Worm (Caenorhabditis elegans) whole organism, early embryonic: Measurements from ENCODE around the gene col-69.
"Not testable (repeated sequence)": the region's sequence is repeated elsewhere in the genome, so short reads cannot be mapped to it uniquely, and the experiment has no call there.

Experiments
- B0310.2 ChIP-seq: sonication (generic microtip); optimal IDR thresholded peaks from 2 replicates; lab custom pipeline; 2016; ENCODE audit warnings: mild to moderate bottlenecking, missing genetic modification characterization, missing compliant biosample characterization
- F13C5.2 ChIP-seq: sonication (generic microtip); optimal IDR thresholded peaks from 2 replicates; lab custom pipeline; 2017; ENCODE audit warnings: mild to moderate bottlenecking, missing genetic modification characterization, inconsistent platforms, missing compliant biosample characterization
- aly-1 ChIP-seq: sonication (generic microtip); optimal IDR thresholded peaks from 2 replicates; lab custom pipeline; 2016; ENCODE audit warnings: missing genetic modification characterization, missing compliant biosample characterization
- ama-1 ChIP-seq: fragments of 150-350 bp; optimal IDR thresholded peaks from 2 replicates; lab custom pipeline; 2014
- ceh-13 ChIP-seq: fragments of 200-800 bp; sonication (Bioruptor generic); optimal IDR thresholded peaks from 2 replicates; lab custom pipeline; 2018; ENCODE audit warnings: mild to moderate bottlenecking, missing genetic modification characterization, missing compliant biosample characterization
- ceh-36 ChIP-seq: sonication (generic microtip); optimal IDR thresholded peaks from 2 replicates; lab custom pipeline; 2016; ENCODE audit warnings: missing genetic modification characterization, inconsistent platforms, missing compliant biosample characterization
- ets-7 ChIP-seq: sonication (generic microtip); optimal IDR thresholded peaks from 2 replicates; lab custom pipeline; 2016; ENCODE audit warnings: missing genotype, missing genetic modification characterization, missing compliant biosample characterization
- flt-1 ChIP-seq: fragments of 200-800 bp; sonication (Bioruptor generic); IDR thresholded peaks from 2 replicates; pipeline ENCODE4 v1.3.6; 2022; ENCODE audit warnings: missing genetic modification characterization, missing compliant biosample characterization
- hmbx-1 ChIP-seq: sonication (generic microtip); optimal IDR thresholded peaks from 2 replicates; lab custom pipeline; 2016; ENCODE audit warnings: mild to moderate bottlenecking, missing genetic modification characterization, missing compliant biosample characterization
- hmg-4 ChIP-seq: fragments of 200-800 bp; sonication (Bioruptor generic); optimal IDR thresholded peaks from 2 replicates; lab custom pipeline; 2018; ENCODE audit warnings: mild to moderate bottlenecking, missing genetic modification characterization, missing compliant biosample characterization
- hnd-1 ChIP-seq: sonication (generic microtip); optimal IDR thresholded peaks from 2 replicates; lab custom pipeline; 2016; ENCODE audit warnings: missing genetic modification characterization, missing compliant biosample characterization
- pes-1 ChIP-seq: fragments of 200-800 bp; sonication (Bioruptor generic); IDR thresholded peaks from 2 replicates; pipeline ENCODE4 v1.3.6; 2022; ENCODE audit warnings: missing genetic modification reagents, missing genetic modification characterization, missing compliant biosample characterization
- scrt-1 ChIP-seq: fragments of 200-800 bp; sonication (Bioruptor generic); IDR thresholded peaks from 2 replicates; pipeline ENCODE4 v1.3.6; 2022; ENCODE audit warnings: missing genetic modification characterization, missing compliant biosample characterization
- sea-1 ChIP-seq: fragments of 200-800 bp; sonication (Bioruptor generic); conservative IDR thresholded peaks from 2 replicates; pipeline ENCODE4 v1.3.6; 2022; ENCODE audit warnings: missing genetic modification characterization, missing compliant biosample characterization
- tbx-11 ChIP-seq: fragments of 200-800 bp; sonication (Bioruptor generic); IDR thresholded peaks from 2 replicates; pipeline ENCODE4 v1.3.6; 2022; ENCODE audit warnings: missing genetic modification characterization, missing compliant biosample characterization
- tbx-37 ChIP-seq: fragments of 200-800 bp; sonication (Bioruptor generic); conservative IDR thresholded peaks from 2 replicates; pipeline ENCODE4 v1.3.6; 2022; ENCODE audit warnings: missing genetic modification reagents, missing genetic modification characterization, missing compliant biosample characterization
- tra-4 ChIP-seq: sonication (generic microtip); optimal IDR thresholded peaks from 2 replicates; lab custom pipeline; 2017; ENCODE audit warnings: missing genetic modification characterization, missing compliant biosample characterization

The col-69 gene

ce11 chrII:319459-319858 is 13.9 kb upstream of the col-69 start, which contains the start of gene far-7:
Gene far-7, plus strand, starts transcription at chrII:319789.
- no peak for TF ChIP-seq tra-4
- TF ChIP-seq hmbx-1: no peak
- TF ChIP-seq B0310.2 (tag; lab: Kevin White, UChicago): no peak
- TF ChIP-seq ets-7: no peak
- TF ChIP-seq F13C5.2 (tag; lab: Kevin White, UChicago): no peak
- no peak for TF ChIP-seq ceh-36 (tag; lab: Kevin White, UChicago)
- TF ChIP-seq sea-1 (GFP tag; lab: Robert Waterston, UW): no peak
- TF ChIP-seq hnd-1 (tag; lab: Kevin White, UChicago): no peak
- no peak for TF ChIP-seq tbx-11 (GFP tag; lab: Robert Waterston, UW)
- TF ChIP-seq ceh-13 (GFP tag; lab: Kevin White, UChicago): no peak
- TF ChIP-seq aly-1: no peak
- TF ChIP-seq scrt-1: no peak

- TF ChIP-seq tra-4 (no peak), aly-1 (no peak), ets-7 (no peak), tbx-37 (no peak), F13C5.2 (tag; lab: Kevin White, UChicago) (no peak), hnd-1 (tag; lab: Kevin White, UChicago) (no peak), B0310.2 (tag; lab: Kevin White, UChicago) (no peak), ceh-13 (GFP tag; lab: Kevin White, UChicago) (no peak)
Observed at ce11 chrII:313540-313939, 8.0 kb upstream of the col-69 start.

ce11 chrII:312110-312509 is 6.6 kb upstream of the col-69 start, which contains the start of gene mps-2:
Gene mps-2, minus strand, starts transcription at chrII:312210.
- TF ChIP-seq ets-7; hnd-1 (tag; lab: Kevin White, UChicago); scrt-1: not testable (repeated sequence)

ce11 chrII:307154-307553 is 1.6 kb upstream of the col-69 start, which contains the start of gene K01A2.4:
Gene K01A2.4, plus strand, starts transcription at chrII:307454.
- no peak for TF ChIP-seq ceh-36 (tag; lab: Kevin White, UChicago)
- no peak for TF ChIP-seq sea-1 (GFP tag; lab: Robert Waterston, UW)
- no peak for TF ChIP-seq ceh-13 (GFP tag; lab: Kevin White, UChicago)
- TF ChIP-seq hmbx-1: no peak
- TF ChIP-seq pes-1 (GFP tag; lab: Robert Waterston, UW): no peak

- TF ChIP-seq F13C5.2 (tag; lab: Kevin White, UChicago) (no peak), flt-1 (GFP tag; lab: Robert Waterston, UW) (no peak), B0310.2 (tag; lab: Kevin White, UChicago) (no peak), ama-1 (lab: Kevin White, UChicago) (no peak), hnd-1 (tag; lab: Kevin White, UChicago) (no peak), hmbx-1 (no peak), ceh-36 (tag; lab: Kevin White, UChicago) (no peak), aly-1 (no peak), scrt-1 (no peak), tbx-37 (no peak), ets-7 (no peak), tra-4 (no peak)
Observed at ce11 chrII:303927-304711, 1.4 kb downstream of the col-69 start.

ce11 chrII:300977-301772 is 4.4 kb downstream of the col-69 start, which contains the start of gene K01A2.5:
Gene K01A2.5, plus strand, starts transcription at chrII:301273.
- no peak for TF ChIP-seq ceh-36 (tag; lab: Kevin White, UChicago)
- no peak for TF ChIP-seq aly-1
- no peak for TF ChIP-seq scrt-1
- no peak for TF ChIP-seq hmbx-1
- TF ChIP-seq sea-1 (GFP tag; lab: Robert Waterston, UW): no peak

- TF ChIP-seq hmg-4 (GFP tag; lab: Kevin White, UChicago) (no peak), aly-1 (no peak), sea-1 (GFP tag; lab: Robert Waterston, UW) (no peak), scrt-1 (no peak), ceh-13 (GFP tag; lab: Kevin White, UChicago) (no peak), hnd-1 (tag; lab: Kevin White, UChicago) (no peak), ceh-36 (tag; lab: Kevin White, UChicago) (no peak), tbx-37 (no peak), hmbx-1 (no peak), flt-1 (GFP tag; lab: Robert Waterston, UW) (no peak), B0310.2 (tag; lab: Kevin White, UChicago) (no peak), pes-1 (GFP tag; lab: Robert Waterston, UW) (no peak), F13C5.2 (tag; lab: Kevin White, UChicago) (no peak), tra-4 (no peak), ets-7 (no peak), ama-1 (lab: Kevin White, UChicago) (no peak)
Observed at ce11 chrII:299684-300083, 5.9 kb downstream of the col-69 start, which contains the start of gene K01A2.6. Gene K01A2.6, plus strand, starts transcription at chrII:299984.
